Fruit fly (Drosophila melanogaster) whole organism, adult: ENCODE results near the gene CG2794.

Experiments
- CG11617 ChIP-seq: fragments of 200-800 bp; sonication (Bioruptor generic); optimal IDR thresholded peaks from 2 replicates; lab custom pipeline; 2017; ENCODE audit warnings: mild to moderate bottlenecking, missing biosample characterization, missing genetic modification reagents, missing genetic modification characterization
- CG12768 ChIP-seq: fragments of 200-800 bp; sonication (Bioruptor generic); optimal IDR thresholded peaks from 2 replicates; lab custom pipeline; 2017; ENCODE audit warnings: missing biosample characterization, missing genetic modification characterization, mild to moderate bottlenecking, moderate library complexity, missing genetic modification reagents
- CG14711 ChIP-seq: fragments of 200-800 bp; sonication (Bioruptor generic); optimal IDR thresholded peaks from 2 replicates; lab custom pipeline; 2018; ENCODE audit warnings: missing biosample characterization, mild to moderate bottlenecking, missing genetic modification characterization, moderate library complexity
- CG1620 ChIP-seq: fragments of 200-800 bp; sonication (Bioruptor generic); optimal IDR thresholded peaks from 2 replicates; lab custom pipeline; 2016; ENCODE audit warnings: missing biosample characterization, missing genetic modification characterization
- CG33017 ChIP-seq: fragments of 200-800 bp; sonication (Bioruptor generic); optimal IDR thresholded peaks from 2 replicates; lab custom pipeline; 2018; ENCODE audit warnings: missing biosample characterization, mild to moderate bottlenecking, missing genetic modification characterization, moderate library complexity
- CG5204 ChIP-seq: fragments of 200-800 bp; sonication (Bioruptor generic); optimal IDR thresholded peaks from 2 replicates; lab custom pipeline; 2016; ENCODE audit warnings: missing biosample characterization, missing genetic modification characterization
- CG7045 ChIP-seq: fragments of 200-800 bp; sonication (Bioruptor generic); optimal IDR thresholded peaks from 2 replicates; lab custom pipeline; 2017; ENCODE audit warnings: missing biosample characterization, mild to moderate bottlenecking, missing genetic modification characterization
- CG7101 ChIP-seq: fragments of 200-800 bp; sonication (Bioruptor generic); optimal IDR thresholded peaks from 2 replicates; lab custom pipeline; 2018; ENCODE audit warnings: missing biosample characterization, mild to moderate bottlenecking, missing genetic modification characterization, moderate library complexity
- Clk ChIP-seq: fragments of 200-800 bp; sonication (Bioruptor generic); optimal IDR thresholded peaks from 2 replicates; lab custom pipeline; 2017; ENCODE audit warnings: missing biosample characterization, missing genetic modification characterization
- Crg-1 ChIP-seq: fragments of 200-800 bp; sonication (Bioruptor generic); optimal IDR thresholded peaks from 2 replicates; lab custom pipeline; 2016; ENCODE audit warnings: missing biosample characterization, missing genetic modification characterization
- Hr96 ChIP-seq: fragments of 200-800 bp; sonication (Bioruptor generic); optimal IDR thresholded peaks from 2 replicates; lab custom pipeline; 2016; ENCODE audit warnings: missing biosample characterization, missing genetic modification characterization
- Mnt ChIP-seq: fragments of 200-800 bp; sonication (Bioruptor generic); optimal IDR thresholded peaks from 2 replicates; lab custom pipeline; 2016; ENCODE audit warnings: missing biosample characterization, mild to moderate bottlenecking, missing genetic modification characterization
- bab1 ChIP-seq: fragments of 200-800 bp; sonication (Bioruptor generic); optimal IDR thresholded peaks from 3 replicates; lab custom pipeline; 2019; ENCODE audit warnings: missing biosample characterization, mild to moderate bottlenecking, missing genetic modification characterization, moderate library complexity
- cic ChIP-seq: fragments of 200-800 bp; sonication (Bioruptor generic); optimal IDR thresholded peaks from 2 replicates; lab custom pipeline; 2017; ENCODE audit warnings: missing biosample characterization, mild to moderate bottlenecking, missing genetic modification characterization, moderate library complexity
- cnc ChIP-seq, 2 experiments: fragments of >200 bp; optimal IDR thresholded peaks; 2 replicates each; lab custom pipeline; 2017
- kay ChIP-seq: fragments of 200-800 bp; sonication (Bioruptor generic); peaks from one replicate; lab custom pipeline; 2016; ENCODE audit warnings: missing biosample characterization, missing genetic modification characterization, borderline replicate concordance
- ovo ChIP-seq: fragments of 200-800 bp; sonication (Bioruptor generic); optimal IDR thresholded peaks from 2 replicates; lab custom pipeline; 2016; ENCODE audit warnings: missing biosample characterization, missing genetic modification characterization
- pad ChIP-seq: fragments of 200-800 bp; sonication (Bioruptor generic); optimal IDR thresholded peaks from 3 replicates; lab custom pipeline; 2017; ENCODE audit warnings: missing biosample characterization, missing genetic modification characterization, mild to moderate bottlenecking, moderate library complexity, missing genetic modification reagents
- tj ChIP-seq: fragments of 200-800 bp; sonication (Bioruptor generic); optimal IDR thresholded peaks from 3 replicates; lab custom pipeline; 2017; ENCODE audit warnings: missing biosample characterization, mild to moderate bottlenecking, missing genetic modification characterization, moderate library complexity
- toe ChIP-seq: fragments of 200-800 bp; sonication (Bioruptor generic); optimal IDR thresholded peaks from 2 replicates; lab custom pipeline; 2016; ENCODE audit warnings: missing biosample characterization, missing genetic modification characterization

CG2794 gene

DNA sequence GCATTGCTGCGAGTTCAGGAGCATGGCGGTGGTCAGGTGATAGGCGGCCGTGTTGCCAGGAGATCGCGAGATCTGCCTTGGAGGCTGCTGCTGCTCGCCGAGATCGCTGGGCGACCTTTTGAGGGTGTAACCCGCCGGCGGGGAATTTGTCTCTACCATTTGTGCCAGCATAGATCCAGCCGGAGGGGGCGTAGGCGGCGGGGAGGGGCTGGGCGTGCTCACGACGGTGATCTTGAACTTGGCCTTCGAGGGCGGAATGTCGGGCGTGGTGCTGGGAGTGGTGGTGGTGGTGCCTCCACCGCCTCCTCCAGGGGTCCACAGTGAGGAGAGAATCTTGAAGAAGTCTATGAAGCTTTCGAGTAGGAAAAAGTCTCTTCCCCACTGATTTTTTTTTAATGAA, 30.1 kb downstream of the CG2794 start:
- TF ChIP-seq CG33017 (tag; lab: Kevin White, UChicago) (no peak), CG12768 (no peak), ovo (GFP tag; lab: Kevin White, UChicago) (no peak), cic (GFP tag; lab: Kevin White, UChicago) (no peak), CG1620 (GFP tag; lab: Kevin White, UChicago) (no peak), CG5204 (GFP tag; lab: Kevin White, UChicago) (no peak), kay (GFP tag; lab: Kevin White, UChicago) (no peak), CG7045 (no peak), cnc (optimal IDR thresholded peaks at IDR 0.05; lab: Kevin White, UChicago) (no peak), toe (GFP tag; lab: Kevin White, UChicago) (no peak), Mnt (no peak), Hr96 (no peak), CG11617 (GFP tag; lab: Kevin White, UChicago) (no peak), bab1 (GFP tag; lab: Kevin White, UChicago) (no peak), CG14711 (tag; lab: Kevin White, UChicago) (no peak), pad (GFP tag; lab: Kevin White, UChicago) (no peak), Crg-1 (GFP tag; lab: Kevin White, UChicago) (no peak), CG7101 (tag; lab: Kevin White, UChicago) (no peak), tj (GFP tag; lab: Kevin White, UChicago) (no peak), Clk (GFP tag; lab: Kevin White, UChicago) (no peak)

DNA sequence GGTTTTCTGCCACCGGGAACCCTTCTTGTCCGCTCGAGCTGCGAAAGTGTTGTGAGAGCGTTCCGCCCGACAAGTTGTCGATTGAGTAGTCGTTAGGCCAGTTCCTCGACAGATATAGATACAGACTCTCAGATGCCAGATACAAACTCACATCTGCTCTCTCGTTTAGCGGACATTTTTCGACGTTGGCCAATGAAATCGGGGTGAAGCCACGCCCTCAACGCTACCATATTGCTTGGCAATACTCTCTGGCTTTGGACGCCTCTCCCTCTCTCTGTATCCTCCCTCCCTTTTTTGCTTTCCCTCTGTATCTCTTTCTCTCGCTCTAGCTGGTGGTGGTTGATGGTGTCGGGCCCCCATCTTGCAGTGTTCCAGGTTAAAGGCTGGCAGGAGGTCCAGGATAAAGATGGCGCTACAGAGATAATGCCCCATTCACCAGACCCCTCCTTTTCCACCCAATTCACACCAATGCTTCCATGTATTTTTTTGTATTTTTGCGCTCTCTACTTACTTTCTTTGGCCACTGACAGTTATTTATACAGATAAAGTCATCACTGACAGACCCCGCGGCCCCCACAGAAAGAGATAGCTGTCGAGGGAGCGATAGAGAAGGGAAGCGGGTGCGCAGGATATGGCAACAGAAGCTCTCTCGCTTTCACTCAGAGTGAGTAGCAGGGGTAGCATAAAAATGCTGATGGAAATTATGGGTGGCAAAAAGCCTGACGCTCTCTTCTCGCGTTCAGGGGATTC, 30.8 kb downstream of the CG2794 start, which contains the start of gene Gsc:
Gsc (minus strand) TSS at position 51 of the 750 bp plus-strand sequence.
- TF ChIP-seq kay (GFP tag; lab: Kevin White, UChicago) (no peak), CG1620 (GFP tag; lab: Kevin White, UChicago) (no peak)

DNA sequence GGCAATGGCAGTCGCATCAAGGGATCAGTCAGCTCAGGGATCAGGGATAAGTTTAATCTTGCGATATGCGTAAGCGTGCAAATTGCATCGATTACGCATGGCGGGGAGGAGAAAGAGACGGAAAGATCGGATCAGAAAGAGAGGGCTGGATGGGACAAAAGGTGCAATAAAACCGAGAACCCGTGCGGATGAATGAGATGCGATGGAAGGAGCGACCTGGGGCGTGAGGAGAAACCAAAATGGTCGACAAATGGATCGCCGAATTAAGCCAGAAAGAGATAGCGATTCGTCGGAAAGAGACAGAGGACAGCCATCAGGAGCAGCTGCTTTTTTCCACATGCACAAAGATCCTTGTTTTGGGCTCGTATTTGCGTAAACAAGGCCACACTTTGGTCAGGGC, 33.8 kb downstream of the CG2794 start:
- no peak for TF ChIP-seq CG14711 (tag; lab: Kevin White, UChicago)
- TF ChIP-seq Crg-1 (GFP tag; lab: Kevin White, UChicago): no peak
- no peak for TF ChIP-seq pad (GFP tag; lab: Kevin White, UChicago)
- no peak for TF ChIP-seq kay (GFP tag; lab: Kevin White, UChicago)
- TF ChIP-seq toe (GFP tag; lab: Kevin White, UChicago): no peak
- no peak for TF ChIP-seq bab1 (GFP tag; lab: Kevin White, UChicago)
- TF ChIP-seq CG33017 (tag; lab: Kevin White, UChicago): no peak
- TF ChIP-seq CG12768: no peak
- no peak for TF ChIP-seq CG7045
- no peak for TF ChIP-seq CG5204 (GFP tag; lab: Kevin White, UChicago)
- TF ChIP-seq cnc (optimal IDR thresholded peaks at IDR 0.05; lab: Kevin White, UChicago): no peak
- no peak for TF ChIP-seq cic (GFP tag; lab: Kevin White, UChicago)
- TF ChIP-seq CG1620 (GFP tag; lab: Kevin White, UChicago): no peak
- no peak for TF ChIP-seq CG11617 (GFP tag; lab: Kevin White, UChicago)
- TF ChIP-seq tj (GFP tag; lab: Kevin White, UChicago): no peak
- TF ChIP-seq Hr96: no peak
- TF ChIP-seq CG7101 (tag; lab: Kevin White, UChicago): no peak
- no peak for TF ChIP-seq Mnt

DNA sequence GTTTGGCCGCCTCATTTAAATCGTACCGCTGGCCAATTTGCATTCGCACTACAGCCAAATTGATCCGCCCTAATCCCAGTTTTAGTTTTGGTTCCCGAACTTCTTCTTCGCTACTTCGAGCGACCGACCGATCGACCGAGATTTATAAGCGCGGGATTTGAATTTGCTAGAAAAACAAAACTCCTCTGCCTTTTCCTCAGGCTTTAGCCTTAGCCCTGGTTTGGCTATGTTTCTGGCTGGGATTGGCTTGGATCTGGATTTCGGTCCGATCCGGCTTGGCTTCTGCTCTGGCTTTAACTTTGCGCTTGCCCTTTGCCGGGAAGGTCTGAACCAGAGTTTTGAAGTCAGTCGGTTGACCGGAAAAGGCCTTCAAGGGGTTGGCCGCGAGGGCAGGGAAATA, 37.9 kb downstream of the CG2794 start:
- TF ChIP-seq CG14711 (tag; lab: Kevin White, UChicago) (no peak), CG33017 (tag; lab: Kevin White, UChicago) (no peak), toe (GFP tag; lab: Kevin White, UChicago) (no peak), CG12768 (no peak), cic (GFP tag; lab: Kevin White, UChicago) (no peak), Crg-1 (GFP tag; lab: Kevin White, UChicago) (no peak), Hr96 (no peak), pad (GFP tag; lab: Kevin White, UChicago) (no peak), kay (GFP tag; lab: Kevin White, UChicago) (no peak)

DNA sequence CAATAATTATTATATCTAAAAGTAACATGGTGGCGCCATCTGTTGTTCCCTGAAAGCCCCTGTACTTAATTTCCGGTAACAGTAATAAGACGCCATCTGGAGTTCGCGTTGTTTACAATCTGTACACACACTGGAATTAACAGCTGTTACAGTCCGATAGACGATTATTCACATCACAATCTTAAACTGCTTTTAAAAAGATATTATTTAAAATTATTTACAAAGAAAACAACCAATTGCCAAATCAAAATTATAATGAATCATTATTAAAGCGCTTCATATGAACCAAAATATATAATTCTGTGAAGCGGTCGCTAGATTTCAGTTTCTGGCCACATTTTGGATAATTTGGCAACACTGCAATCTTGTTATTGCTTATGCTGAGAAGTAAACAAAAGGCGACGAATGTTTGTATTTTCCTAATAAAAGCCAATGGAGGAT, 38.5 kb downstream of the CG2794 start, which contains the start of gene CG13689:
CG13689 (plus strand) TSS at position 375 of the 441 bp plus-strand sequence.
- TF ChIP-seq cnc (optimal IDR thresholded peaks at IDR 0.05; lab: Kevin White, UChicago) (no peak), CG7045 (peak; percentile 29), ovo (GFP tag; lab: Kevin White, UChicago) (peak; percentile 3), Hr96 (peak; percentile 39), toe (GFP tag; lab: Kevin White, UChicago) (peak; percentile 50), CG14711 (tag; lab: Kevin White, UChicago) (peak; percentile 79), Clk (GFP tag; lab: Kevin White, UChicago) (no peak), Mnt (no peak), CG5204 (GFP tag; lab: Kevin White, UChicago) (peak; percentile 31), pad (GFP tag; lab: Kevin White, UChicago) (peak; percentile 14), CG1620 (GFP tag; lab: Kevin White, UChicago) (peak; percentile 44), bab1 (GFP tag; lab: Kevin White, UChicago) (peak; percentile 38)

DNA sequence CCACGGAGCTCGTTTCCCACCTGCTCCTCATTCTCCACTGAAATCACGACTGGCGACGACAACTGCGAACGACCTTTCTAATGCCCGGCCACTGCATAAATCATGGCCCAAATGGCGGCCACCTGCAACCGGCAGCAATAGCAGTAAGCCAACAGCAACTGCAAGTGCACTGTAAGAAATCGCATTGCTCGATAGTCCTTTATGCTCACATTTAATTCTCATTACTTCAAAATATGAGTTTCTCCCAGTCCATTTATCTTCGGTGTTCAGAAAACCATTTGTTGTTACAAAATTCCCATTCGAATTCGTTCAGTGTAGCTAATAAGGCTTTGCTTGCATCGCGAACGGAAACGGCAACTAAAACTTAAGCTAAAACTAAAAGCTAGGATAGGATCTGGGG, 40.1 kb downstream of the CG2794 start:
- TF ChIP-seq pad (GFP tag; lab: Kevin White, UChicago): no peak
- no peak for TF ChIP-seq cnc (optimal IDR thresholded peaks at IDR 0.05; lab: Kevin White, UChicago)
- no peak for TF ChIP-seq cic (GFP tag; lab: Kevin White, UChicago)
- TF ChIP-seq CG11617 (GFP tag; lab: Kevin White, UChicago): no peak
- TF ChIP-seq toe (GFP tag; lab: Kevin White, UChicago): no peak
- no peak for TF ChIP-seq Clk (GFP tag; lab: Kevin White, UChicago)
- no peak for TF ChIP-seq CG33017 (tag; lab: Kevin White, UChicago)
- no peak for TF ChIP-seq Hr96
- no peak for TF ChIP-seq CG14711 (tag; lab: Kevin White, UChicago)
